Fruit fly (Drosophila melanogaster) whole organism, embryonic: ENCODE results near the gene CG31988.

Experiments used
- Blimp-1 ChIP-seq: fragments of 200-800 bp; sonication (Bioruptor generic); optimal IDR thresholded peaks from 3 replicates; lab custom pipeline; 2018; ENCODE audit warnings: missing biosample characterization, missing genetic modification characterization, mild to moderate bottlenecking, moderate library complexity, missing genetic modification reagents
- CG10267 ChIP-seq: fragments of 200-800 bp; sonication (Bioruptor generic); optimal IDR thresholded peaks from 2 replicates; lab custom pipeline; 2018; ENCODE audit warnings: missing biosample characterization, mild to moderate bottlenecking, missing genetic modification characterization, moderate library complexity
- CG10565 ChIP-seq: fragments of 200-800 bp; sonication (Bioruptor generic); optimal IDR thresholded peaks from 3 replicates; lab custom pipeline; 2016; ENCODE audit warnings: missing biosample characterization, mild to moderate bottlenecking, missing genetic modification characterization
- CG11696 ChIP-seq: fragments of 200-800 bp; sonication (Bioruptor generic); IDR thresholded peaks from 2 replicates; pipeline ENCODE4 v1.3.6; 2022; ENCODE audit warnings: missing biosample characterization, missing genetic modification characterization
- CG15479 ChIP-seq: fragments of 200-800 bp; sonication (Bioruptor generic); optimal IDR thresholded peaks from 3 replicates; lab custom pipeline; 2019; ENCODE audit warnings: missing biosample characterization, mild to moderate bottlenecking, missing genetic modification characterization, moderate library complexity
- CG15514 ChIP-seq: fragments of 200-800 bp; sonication (Bioruptor generic); optimal IDR thresholded peaks from 3 replicates; lab custom pipeline; 2017; ENCODE audit warnings: missing biosample characterization, missing genetic modification characterization, mild to moderate bottlenecking, moderate library complexity, missing genetic modification reagents
- CG1602 ChIP-seq: fragments of 200-800 bp; sonication (Bioruptor generic); optimal IDR thresholded peaks from 3 replicates; lab custom pipeline; 2016; ENCODE audit warnings: missing biosample characterization, missing genetic modification characterization
- CG16813 ChIP-seq: fragments of 200-800 bp; sonication (Bioruptor generic); IDR thresholded peaks from 3 replicates; pipeline ENCODE4 v1.3.6; 2022; ENCODE audit warnings: missing biosample characterization, missing genetic modification characterization; ENCODE audit not compliant: partially characterized antibody
- CG2116 ChIP-seq: fragments of 200-800 bp; sonication (Bioruptor generic); optimal IDR thresholded peaks from 3 replicates; lab custom pipeline; 2018; ENCODE audit warnings: missing biosample characterization, mild to moderate bottlenecking, missing genetic modification characterization
- CG31365 ChIP-seq: fragments of 200-800 bp; sonication (Bioruptor generic); optimal IDR thresholded peaks from 2 replicates; lab custom pipeline; 2018; ENCODE audit warnings: missing biosample characterization, mild to moderate bottlenecking, missing genetic modification characterization
- CG3163 ChIP-seq: fragments of 200-800 bp; sonication (Bioruptor generic); optimal IDR thresholded peaks from 3 replicates; lab custom pipeline; 2016; ENCODE audit warnings: missing biosample characterization, missing genetic modification characterization
- CG5180 ChIP-seq: fragments of 200-800 bp; sonication (Bioruptor generic); optimal IDR thresholded peaks from 3 replicates; lab custom pipeline; 2017; ENCODE audit warnings: missing biosample characterization, missing genetic modification characterization, mild to moderate bottlenecking, moderate library complexity, missing genetic modification reagents
- CG6689 ChIP-seq: fragments of 200-800 bp; sonication (Bioruptor generic); IDR thresholded peaks from 2 replicates; pipeline ENCODE4 v1.3.6; 2022; ENCODE audit warnings: missing biosample characterization, missing genetic modification characterization
- CG7556 ChIP-seq: fragments of 200-800 bp; sonication (Bioruptor generic); optimal IDR thresholded peaks from 2 replicates; lab custom pipeline; 2017; ENCODE audit warnings: missing biosample characterization, mild to moderate bottlenecking, missing genetic modification characterization
- CG8478 ChIP-seq: fragments of >200 bp; optimal IDR thresholded peaks from 2 replicates; lab custom pipeline; 2018
- D ChIP-seq, 2 experiments: fragments of 200-800 bp in 1 of 2; fragments of >200 bp in 1 of 2; sonication (Bioruptor generic) in 1 of 2; optimal IDR thresholded peaks; 2 replicates in 1 of 2; 3 replicates in 1 of 2; lab custom pipeline; 2017; ENCODE audit warnings: mild to moderate bottlenecking in 1 of 2, missing biosample characterization in 1 of 2, missing genetic modification characterization in 1 of 2, missing genetic modification reagents in 1 of 2
- HLH3B ChIP-seq: fragments of 200-800 bp; sonication (Bioruptor generic); IDR thresholded peaks from 2 replicates; pipeline ENCODE4 v1.3.6; 2022; ENCODE audit warnings: missing biosample characterization, missing genetic modification characterization
- HLHmδ ChIP-seq: fragments of 200-800 bp; sonication (Bioruptor generic); optimal IDR thresholded peaks from 2 replicates; lab custom pipeline; 2018; ENCODE audit warnings: missing biosample characterization, mild to moderate bottlenecking, missing genetic modification characterization, moderate library complexity
- Hr51 ChIP-seq, 2 experiments: fragments of 200-800 bp; sonication (Bioruptor generic); optimal IDR thresholded peaks; 2 replicates in 1 of 2; 3 replicates in 1 of 2; lab custom pipeline; 2016 to 2018; ENCODE audit warnings: missing biosample characterization in 2 of 2, missing genetic modification characterization in 2 of 2, mild to moderate bottlenecking in 1 of 2, moderate library complexity in 1 of 2
- Jarid2 ChIP-seq: fragments of 200-800 bp; sonication (Bioruptor generic); optimal IDR thresholded peaks from 3 replicates; lab custom pipeline; 2017; ENCODE audit warnings: mild to moderate bottlenecking, missing biosample characterization, missing genetic modification reagents, missing genetic modification characterization
- Kr ChIP-seq: fragments of 200-800 bp; sonication (Bioruptor generic); optimal IDR thresholded peaks from 2 replicates; lab custom pipeline; 2017; ENCODE audit warnings: missing biosample characterization, mild to moderate bottlenecking, missing genetic modification characterization
- NFAT ChIP-seq: fragments of 200-800 bp; sonication (Bioruptor generic); IDR thresholded peaks from 2 replicates; pipeline ENCODE4 v1.3.6; 2022; ENCODE audit warnings: missing biosample characterization, missing genetic modification characterization
- Optix ChIP-seq: fragments of 200-800 bp; sonication (Bioruptor generic); IDR thresholded peaks from 3 replicates; pipeline ENCODE4 v1.3.6; 2022; ENCODE audit warnings: missing biosample characterization, missing genetic modification characterization
- Sin3A ChIP-seq: fragments of >200 bp; optimal IDR thresholded peaks from 2 replicates; lab custom pipeline; 2018
- Sox100B ChIP-seq: fragments of 200-800 bp; sonication (Bioruptor generic); optimal IDR thresholded peaks from 3 replicates; lab custom pipeline; 2018; ENCODE audit warnings: missing biosample characterization, mild to moderate bottlenecking, missing genetic modification characterization
- ase ChIP-seq: fragments of 200-800 bp; sonication (Bioruptor generic); IDR thresholded peaks from 3 replicates; pipeline ENCODE4 v1.3.6; 2022; ENCODE audit warnings: missing biosample characterization, missing genetic modification characterization
- btn ChIP-seq: fragments of 200-800 bp; sonication (Bioruptor generic); optimal IDR thresholded peaks from 2 replicates; lab custom pipeline; 2016; ENCODE audit warnings: missing biosample characterization, missing genetic modification characterization
- caup ChIP-seq: fragments of 200-800 bp; sonication (Bioruptor generic); optimal IDR thresholded peaks from 3 replicates; lab custom pipeline; 2017; ENCODE audit warnings: missing biosample characterization, mild to moderate bottlenecking, missing genetic modification characterization, moderate library complexity; ENCODE audit not compliant: severe bottlenecking
- crol ChIP-seq: fragments of 200-800 bp; sonication (Bioruptor generic); IDR thresholded peaks from 2 replicates; pipeline ENCODE4 v1.3.6; 2022; ENCODE audit warnings: missing biosample characterization, missing genetic modification characterization
- cwo ChIP-seq: fragments of 200-800 bp; sonication (Bioruptor generic); optimal IDR thresholded peaks from 3 replicates; lab custom pipeline; 2017; ENCODE audit warnings: missing biosample characterization, missing genetic modification characterization, mild to moderate bottlenecking, moderate library complexity, missing genetic modification reagents
- dmrt11E ChIP-seq: fragments of 200-800 bp; sonication (Bioruptor generic); optimal IDR thresholded peaks from 3 replicates; lab custom pipeline; 2018; ENCODE audit warnings: missing biosample characterization, mild to moderate bottlenecking, missing genetic modification characterization, moderate library complexity
- fd102C ChIP-seq: fragments of 200-800 bp; sonication (Bioruptor generic); optimal IDR thresholded peaks from 2 replicates; lab custom pipeline; 2018; ENCODE audit warnings: missing biosample characterization, mild to moderate bottlenecking, missing genetic modification characterization, moderate library complexity
- h ChIP-seq: fragments of >200 bp; optimal IDR thresholded peaks from 2 replicates; lab custom pipeline; 2017
- jumu ChIP-seq: fragments of 200-800 bp; sonication (Bioruptor generic); optimal IDR thresholded peaks from 3 replicates; lab custom pipeline; 2016; ENCODE audit warnings: missing biosample characterization, missing genetic modification characterization
- kni ChIP-seq: fragments of 200-800 bp; sonication (Bioruptor generic); optimal IDR thresholded peaks from 3 replicates; lab custom pipeline; 2017; ENCODE audit warnings: mild to moderate bottlenecking, missing biosample characterization, missing genetic modification reagents, missing genetic modification characterization
- lbe ChIP-seq: fragments of 200-800 bp; sonication (Bioruptor generic); optimal IDR thresholded peaks from 2 replicates; lab custom pipeline; 2016; ENCODE audit warnings: missing biosample characterization, mild to moderate bottlenecking, missing genetic modification characterization
- lilli ChIP-seq: fragments of 200-800 bp; sonication (Bioruptor generic); optimal IDR thresholded peaks from 3 replicates; lab custom pipeline; 2016; ENCODE audit warnings: missing biosample characterization, missing genetic modification characterization
- nom ChIP-seq: fragments of 200-800 bp; sonication (Bioruptor generic); optimal IDR thresholded peaks from 2 replicates; lab custom pipeline; 2017; ENCODE audit warnings: missing biosample characterization, missing genetic modification characterization, mild to moderate bottlenecking, moderate library complexity, missing genetic modification reagents
- otp ChIP-seq: fragments of 200-800 bp; sonication (Bioruptor generic); IDR thresholded peaks from 3 replicates; pipeline ENCODE4, ENCODE4 v1.3.6; 2022; ENCODE audit warnings: missing biosample characterization, missing genetic modification characterization
- pan ChIP-seq, 4 experiments: fragments of >200 bp in 3 of 4; fragments of 200-800 bp in 1 of 4; sonication (Bioruptor generic) in 1 of 4; optimal IDR thresholded peaks in 3 of 4; IDR thresholded peaks in 1 of 4; 2 replicates each; pipeline versions ENCODE4 v1.3.6 to Lab custom; 2017 to 2022; ENCODE audit warnings: missing biosample characterization in 2 of 4, missing genetic modification characterization in 2 of 4, mixed read lengths in 1 of 4
- pnt ChIP-seq: fragments of 200-800 bp; sonication (Bioruptor generic); optimal IDR thresholded peaks from 3 replicates; lab custom pipeline; 2016; ENCODE audit warnings: missing biosample characterization, missing genetic modification characterization
- pros ChIP-seq: fragments of 200-800 bp; sonication (Bioruptor generic); optimal IDR thresholded peaks from 3 replicates; lab custom pipeline; 2019; ENCODE audit warnings: missing biosample characterization, mild to moderate bottlenecking, missing genetic modification characterization, moderate library complexity
- psq ChIP-seq: fragments of 200-800 bp; sonication (Bioruptor generic); optimal IDR thresholded peaks from 2 replicates; lab custom pipeline; 2017; ENCODE audit warnings: missing biosample characterization, missing genetic modification characterization
- sna ChIP-seq: fragments of 200-800 bp; sonication (Bioruptor generic); IDR thresholded peaks from 2 replicates; pipeline ENCODE4 v1.3.6; 2022; ENCODE audit warnings: missing biosample characterization, missing genetic modification characterization; ENCODE audit not compliant: partially characterized antibody
- sob ChIP-seq: fragments of 200-800 bp; sonication (Bioruptor generic); IDR thresholded peaks from 2 replicates; pipeline ENCODE4 v1.3.6; 2022; ENCODE audit warnings: missing biosample characterization, missing genetic modification characterization
- sqz ChIP-seq: fragments of 200-800 bp; sonication (Bioruptor generic); optimal IDR thresholded peaks from 3 replicates; lab custom pipeline; 2018; ENCODE audit warnings: missing biosample characterization, mild to moderate bottlenecking, missing genetic modification characterization
- tna ChIP-seq: fragments of 200-800 bp; sonication (Bioruptor generic); IDR thresholded peaks from 2 replicates; pipeline ENCODE4 v1.3.6; 2022; ENCODE audit warnings: missing biosample characterization, missing genetic modification characterization; ENCODE audit not compliant: partially characterized antibody
- yki ChIP-seq: fragments of >200 bp; optimal IDR thresholded peaks from 3 replicates; lab custom pipeline; 2018
- zf30C ChIP-seq: fragments of 200-800 bp; sonication (Bioruptor generic); optimal IDR thresholded peaks from 3 replicates; lab custom pipeline; 2018; ENCODE audit warnings: missing biosample characterization, mild to moderate bottlenecking, missing genetic modification characterization

The CG31988 gene

dm6 chr2L:21237748-21238459 is 35.3 kb upstream of the CG31988 start (continued):
- no peak for TF ChIP-seq CG2116 (GFP tag; lab: Kevin White, UChicago)
- TF ChIP-seq pnt (GFP tag; lab: Kevin White, UChicago) = no peak
- TF ChIP-seq otp = no peak
- TF ChIP-seq caup (GFP tag; lab: Kevin White, UChicago) = no peak
- TF ChIP-seq Kr = no peak
- no peak for TF ChIP-seq tna
- no peak for TF ChIP-seq CG15514 (GFP tag; lab: Kevin White, UChicago)
- no peak for TF ChIP-seq HLHmδ
- peak; percentile 64 for TF ChIP-seq D (optimal IDR thresholded peaks at IDR 0.05; lab: Kevin White, UChicago)
- TF ChIP-seq D (GFP tag; optimal IDR thresholded peaks at IDR 0.05; lab: Kevin White, UChicago) = no peak
- TF ChIP-seq CG15479 (GFP tag; lab: Kevin White, UChicago) = peak; percentile 91
- no peak for TF ChIP-seq Sox100B (GFP tag; lab: Kevin White, UChicago)
- TF ChIP-seq psq (GFP tag; lab: Kevin White, UChicago) = peak; percentile 94
- no peak for TF ChIP-seq sob (GFP tag; lab: Robert Waterston, UW)
- TF ChIP-seq CG3163 (GFP tag; lab: Kevin White, UChicago) = peak; percentile 91
- TF ChIP-seq CG16813 (GFP tag; lab: Robert Waterston, UW) = no peak
- TF ChIP-seq cwo (GFP tag; lab: Kevin White, UChicago) = no peak
- peak; percentile 94 for TF ChIP-seq CG31365
- peak; percentile 52 for TF ChIP-seq lbe (GFP tag; lab: Kevin White, UChicago)
- no peak for TF ChIP-seq CG7556
- TF ChIP-seq Jarid2 (GFP tag; lab: Kevin White, UChicago) = peak; percentile 26
- no peak for TF ChIP-seq HLH3B
- TF ChIP-seq dmrt11E (tag; lab: Kevin White, UChicago) = no peak
- no peak for TF ChIP-seq CG11696 (GFP tag; lab: Robert Waterston, UW)
- peak; percentile 18 for TF ChIP-seq zf30C (GFP tag; lab: Kevin White, UChicago)
- no peak for TF ChIP-seq Optix (GFP tag; lab: Robert Waterston, UW)
- TF ChIP-seq CG10267 (tag; lab: Kevin White, UChicago) = no peak
- no peak for TF ChIP-seq CG1602 (GFP tag; lab: Kevin White, UChicago)
- TF ChIP-seq sna (GFP tag; lab: Robert Waterston, UW) = no peak
- no peak for TF ChIP-seq CG10565 (GFP tag; lab: Kevin White, UChicago)
- no peak for TF ChIP-seq h (lab: Kevin White, UChicago)
- TF ChIP-seq pan (optimal IDR thresholded peaks at IDR 0.05; lab: Kevin White, UChicago) = no peak
- TF ChIP-seq pan (GFP tag; optimal IDR thresholded peaks at IDR 0.05 in 1 of 2, IDR thresholded peaks at IDR 0.05 in 1 of 2) = no peak
- TF ChIP-seq lilli = no peak
- no peak for TF ChIP-seq crol (GFP tag; lab: Robert Waterston, UW)
- TF ChIP-seq ase (GFP tag; lab: Robert Waterston, UW) = no peak
- TF ChIP-seq CG5180 (GFP tag; lab: Kevin White, UChicago) = peak; percentile 68
- TF ChIP-seq kni (GFP tag; lab: Kevin White, UChicago) = no peak
- peak; percentile 46 for TF ChIP-seq sqz (GFP tag; lab: Kevin White, UChicago)
- TF ChIP-seq Hr51 (GFP tag; optimal IDR thresholded peaks at IDR 0.05; lab: Kevin White, UChicago) = no peak
- TF ChIP-seq nom (GFP tag; lab: Kevin White, UChicago) = peak; percentile 49
- no peak for TF ChIP-seq btn (GFP tag; lab: Kevin White, UChicago)
- TF ChIP-seq NFAT = no peak
- TF ChIP-seq Sin3A = no peak
- TF ChIP-seq fd102C (GFP tag; lab: Kevin White, UChicago) = no peak
- TF ChIP-seq pros = peak; percentile 92
- no peak for TF ChIP-seq jumu (GFP tag; lab: Kevin White, UChicago)
- TF ChIP-seq yki (lab: Kevin White, UChicago) = peak; percentile 90
- no peak for TF ChIP-seq Blimp-1 (GFP tag; lab: Kevin White, UChicago)
- peak; percentile 13 for TF ChIP-seq CG8478
- TF ChIP-seq CG6689 = no peak
